Fruit fly (Drosophila melanogaster) whole organism, embryonic: Measurements from ENCODE around the gene CG6168.

Experiments used
- BEAF-32 ChIP-seq: fragments of 200-800 bp; sonication (Bioruptor generic); optimal IDR thresholded peaks from 3 replicates; lab custom pipeline; 2017; ENCODE audit warnings: missing biosample characterization, missing genetic modification characterization, mild to moderate bottlenecking, moderate library complexity, missing genetic modification reagents
- CG10209 ChIP-seq: fragments of 200-800 bp; sonication (Bioruptor generic); optimal IDR thresholded peaks from 3 replicates; lab custom pipeline; 2017; ENCODE audit warnings: missing biosample characterization, mild to moderate bottlenecking, missing genetic modification characterization, missing genetic modification reagents
- CG11093 ChIP-seq: fragments of 200-800 bp; sonication (Bioruptor generic); IDR thresholded peaks from 3 replicates; pipeline ENCODE4 v1.3.6; 2022; ENCODE audit warnings: missing biosample characterization, missing genetic modification characterization
- CG12104 ChIP-seq: fragments of 200-800 bp; sonication (Bioruptor generic); optimal IDR thresholded peaks from 3 replicates; lab custom pipeline; 2016; ENCODE audit warnings: missing biosample characterization, missing genetic modification characterization
- CG12391 ChIP-seq: fragments of 200-800 bp; sonication (Bioruptor generic); optimal IDR thresholded peaks from 3 replicates; lab custom pipeline; 2018; ENCODE audit warnings: missing biosample characterization, mild to moderate bottlenecking, missing genetic modification characterization, moderate library complexity
- CG13894 ChIP-seq: fragments of 200-800 bp; sonication (Bioruptor generic); optimal IDR thresholded peaks from 3 replicates; lab custom pipeline; 2018; ENCODE audit warnings: missing biosample characterization, mild to moderate bottlenecking, missing genetic modification characterization, moderate library complexity
- CG14014 ChIP-seq: fragments of 200-800 bp; sonication (Bioruptor generic); IDR thresholded peaks from 2 replicates; pipeline ENCODE4 v1.3.6; 2022; ENCODE audit warnings: missing biosample characterization, missing genetic modification characterization
- CG15514 ChIP-seq: fragments of 200-800 bp; sonication (Bioruptor generic); optimal IDR thresholded peaks from 3 replicates; lab custom pipeline; 2017; ENCODE audit warnings: missing biosample characterization, missing genetic modification characterization, mild to moderate bottlenecking, moderate library complexity, missing genetic modification reagents
- CG16815 ChIP-seq: fragments of 200-800 bp; sonication (Bioruptor generic); optimal IDR thresholded peaks from 3 replicates; lab custom pipeline; 2017; ENCODE audit warnings: missing biosample characterization, mild to moderate bottlenecking, missing genetic modification characterization
- CG17385 ChIP-seq: fragments of 200-800 bp; sonication (Bioruptor generic); optimal IDR thresholded peaks from 3 replicates; lab custom pipeline; 2018; ENCODE audit warnings: missing biosample characterization, mild to moderate bottlenecking, missing genetic modification characterization
- CG17568 ChIP-seq: fragments of 200-800 bp; sonication (Bioruptor generic); optimal IDR thresholded peaks from 2 replicates; lab custom pipeline; 2018; ENCODE audit warnings: missing biosample characterization, mild to moderate bottlenecking, missing genetic modification characterization, moderate library complexity
- CG17912 ChIP-seq: fragments of 200-800 bp; sonication (Bioruptor generic); optimal IDR thresholded peaks from 2 replicates; lab custom pipeline; 2018; ENCODE audit warnings: missing biosample characterization, mild to moderate bottlenecking, missing genetic modification characterization
- CG18599 ChIP-seq: fragments of 200-800 bp; sonication (Bioruptor generic); optimal IDR thresholded peaks from 3 replicates; lab custom pipeline; 2017; ENCODE audit warnings: missing biosample characterization, missing genetic modification characterization, mild to moderate bottlenecking, moderate library complexity, missing genetic modification reagents
- CG2199 ChIP-seq: fragments of 200-800 bp; sonication (Bioruptor generic); IDR thresholded peaks from 3 replicates; pipeline ENCODE4 v1.3.6; 2022; ENCODE audit warnings: missing biosample characterization, missing genetic modification characterization
- CG32772 ChIP-seq: fragments of 200-800 bp; sonication (Bioruptor generic); IDR thresholded peaks from 2 replicates; pipeline ENCODE4 v1.3.6; 2022; ENCODE audit warnings: missing biosample characterization, missing genetic modification characterization
- CG33557 ChIP-seq: fragments of 200-800 bp; sonication (Bioruptor generic); optimal IDR thresholded peaks from 2 replicates; lab custom pipeline; 2019; ENCODE audit warnings: missing biosample characterization, mild to moderate bottlenecking, missing genetic modification characterization, moderate library complexity
- CG34224 ChIP-seq: fragments of 200-800 bp; sonication (Bioruptor generic); IDR thresholded peaks from 3 replicates; pipeline ENCODE4 v1.3.6; 2022; ENCODE audit warnings: missing biosample characterization, missing genetic modification characterization; ENCODE audit not compliant: partially characterized antibody
- CG4854 ChIP-seq: fragments of 200-800 bp; sonication (Bioruptor generic); optimal IDR thresholded peaks from 2 replicates; lab custom pipeline; 2016; ENCODE audit warnings: missing biosample characterization, missing genetic modification characterization, inconsistent platforms
- CG6272 ChIP-seq: fragments of 200-800 bp; sonication (Bioruptor generic); IDR thresholded peaks from 2 replicates; pipeline ENCODE4 v1.3.6; 2022; ENCODE audit warnings: missing biosample characterization, missing genetic modification characterization
- Camta ChIP-seq: fragments of 200-800 bp; sonication (Bioruptor generic); optimal IDR thresholded peaks from 2 replicates; lab custom pipeline; 2016; ENCODE audit warnings: missing biosample characterization, missing genetic modification characterization
- Dfd ChIP-seq, 2 experiments: fragments of >200 bp; optimal IDR thresholded peaks; 2 replicates each; lab custom pipeline; 2017; ENCODE audit warnings: missing biosample characterization in 2 of 2, missing genetic modification characterization in 2 of 2
- Fer3 ChIP-seq: fragments of 200-800 bp; sonication (Bioruptor generic); optimal IDR thresholded peaks from 2 replicates; lab custom pipeline; 2018; ENCODE audit warnings: missing biosample characterization, mild to moderate bottlenecking, missing genetic modification characterization, moderate library complexity
- HHEX ChIP-seq: fragments of 200-800 bp; sonication (Bioruptor generic); optimal IDR thresholded peaks from 3 replicates; lab custom pipeline; 2017; ENCODE audit warnings: missing biosample characterization, mild to moderate bottlenecking, missing genetic modification characterization, missing genetic modification reagents
- Hmr ChIP-seq: fragments of 200-800 bp; sonication (Bioruptor generic); optimal IDR thresholded peaks from 3 replicates; lab custom pipeline; 2017; ENCODE audit warnings: mild to moderate bottlenecking, missing biosample characterization, missing genetic modification reagents, missing genetic modification characterization
- Hmx ChIP-seq: fragments of 200-800 bp; sonication (Bioruptor generic); optimal IDR thresholded peaks from 2 replicates; lab custom pipeline; 2016; ENCODE audit warnings: missing biosample characterization, missing genetic modification characterization
- Meics ChIP-seq: fragments of 200-800 bp; sonication (Bioruptor generic); optimal IDR thresholded peaks from 2 replicates; lab custom pipeline; 2017; ENCODE audit warnings: missing biosample characterization, mild to moderate bottlenecking, missing genetic modification characterization
- PHDP ChIP-seq: fragments of 200-800 bp; sonication (Bioruptor generic); optimal IDR thresholded peaks from 3 replicates; lab custom pipeline; 2018; ENCODE audit warnings: missing biosample characterization, mild to moderate bottlenecking, missing genetic modification characterization, moderate library complexity
- Ptx1 ChIP-seq: fragments of 200-800 bp; sonication (Bioruptor generic); IDR thresholded peaks from 2 replicates; pipeline ENCODE4 v1.3.6; 2022; ENCODE audit warnings: missing biosample characterization, missing genetic modification characterization
- Six4 ChIP-seq: fragments of 200-800 bp; sonication (Bioruptor generic); optimal IDR thresholded peaks from 2 replicates; lab custom pipeline; 2016; ENCODE audit warnings: missing biosample characterization, missing genetic modification characterization
- amos ChIP-seq: fragments of 200-800 bp; sonication (Bioruptor generic); IDR thresholded peaks from 2 replicates; pipeline ENCODE4 v1.3.6; 2022; ENCODE audit warnings: missing biosample characterization, missing genetic modification characterization; ENCODE audit not compliant: partially characterized antibody
- bbx ChIP-seq: fragments of 200-800 bp; sonication (Bioruptor generic); IDR thresholded peaks from 2 replicates; pipeline ENCODE4 v1.3.6; 2022; ENCODE audit warnings: missing biosample characterization, missing genetic modification characterization; ENCODE audit not compliant: partially characterized antibody
- caup ChIP-seq: fragments of 200-800 bp; sonication (Bioruptor generic); optimal IDR thresholded peaks from 3 replicates; lab custom pipeline; 2017; ENCODE audit warnings: missing biosample characterization, mild to moderate bottlenecking, missing genetic modification characterization, moderate library complexity; ENCODE audit not compliant: severe bottlenecking
- ci ChIP-seq: fragments of 200-800 bp; sonication (Bioruptor generic); IDR thresholded peaks from 3 replicates; pipeline ENCODE4 v1.3.6; 2022; ENCODE audit warnings: missing biosample characterization, missing genetic modification characterization
- dimm ChIP-seq: fragments of 200-800 bp; sonication (Bioruptor generic); IDR thresholded peaks from 2 replicates; pipeline ENCODE4 v1.3.6; 2022; ENCODE audit warnings: missing biosample characterization, missing genetic modification characterization
- emc ChIP-seq: fragments of 200-800 bp; sonication (Bioruptor generic); optimal IDR thresholded peaks from 2 replicates; lab custom pipeline; 2016; ENCODE audit warnings: missing biosample characterization, missing genetic modification characterization
- fd102C ChIP-seq: fragments of 200-800 bp; sonication (Bioruptor generic); optimal IDR thresholded peaks from 2 replicates; lab custom pipeline; 2018; ENCODE audit warnings: missing biosample characterization, mild to moderate bottlenecking, missing genetic modification characterization, moderate library complexity
- gsb-n ChIP-seq: fragments of 200-800 bp; sonication (Bioruptor generic); optimal IDR thresholded peaks from 3 replicates; lab custom pipeline; 2018; ENCODE audit warnings: missing biosample characterization, mild to moderate bottlenecking, missing genetic modification characterization
- hth ChIP-seq: fragments of >200 bp; optimal IDR thresholded peaks from 2 replicates; lab custom pipeline; 2017; ENCODE audit warnings: inconsistent platforms
- ind ChIP-seq: fragments of 200-800 bp; sonication (Bioruptor generic); optimal IDR thresholded peaks from 3 replicates; lab custom pipeline; 2016; ENCODE audit warnings: missing biosample characterization, missing genetic modification characterization
- inv ChIP-seq: fragments of 200-800 bp; sonication (Bioruptor generic); IDR thresholded peaks from 2 replicates; pipeline ENCODE4 v1.3.6; 2022; ENCODE audit warnings: missing biosample characterization, missing genetic modification characterization; ENCODE audit not compliant: partially characterized antibody
- lab ChIP-seq: fragments of 200-800 bp; sonication (Bioruptor generic); optimal IDR thresholded peaks from 3 replicates; lab custom pipeline; 2017; ENCODE audit warnings: missing biosample characterization, missing genetic modification characterization, mild to moderate bottlenecking, moderate library complexity, missing genetic modification reagents
- nerfin-1 ChIP-seq: fragments of 200-800 bp; sonication (Bioruptor generic); optimal IDR thresholded peaks from 3 replicates; lab custom pipeline; 2019; ENCODE audit warnings: missing biosample characterization, mild to moderate bottlenecking, missing genetic modification characterization, moderate library complexity
- nerfin-2 ChIP-seq: fragments of 200-800 bp; sonication (Bioruptor generic); IDR thresholded peaks from 2 replicates; pipeline ENCODE4 v1.3.6; 2022; ENCODE audit warnings: missing biosample characterization, missing genetic modification characterization; ENCODE audit not compliant: partially characterized antibody
- ranshi ChIP-seq: fragments of 200-800 bp; sonication (Bioruptor generic); IDR thresholded peaks from 2 replicates; pipeline ENCODE4 v1.3.6; 2022; ENCODE audit warnings: missing biosample characterization, missing genetic modification characterization
- row ChIP-seq: fragments of 200-800 bp; sonication (Bioruptor generic); IDR thresholded peaks from 3 replicates; pipeline ENCODE4 v1.3.6; 2022; ENCODE audit warnings: missing biosample characterization, missing genetic modification characterization
- sens ChIP-seq: fragments of 200-800 bp; sonication (Bioruptor generic); peaks from one replicate; lab custom pipeline; 2016; ENCODE audit warnings: missing biosample characterization, missing genetic modification characterization
- sqz ChIP-seq: fragments of 200-800 bp; sonication (Bioruptor generic); optimal IDR thresholded peaks from 3 replicates; lab custom pipeline; 2018; ENCODE audit warnings: missing biosample characterization, mild to moderate bottlenecking, missing genetic modification characterization
- tup ChIP-seq: fragments of 200-800 bp; sonication (Bioruptor generic); optimal IDR thresholded peaks from 2 replicates; lab custom pipeline; 2016; ENCODE audit warnings: missing biosample characterization, mild to moderate bottlenecking, missing genetic modification characterization, moderate library complexity
- unpg ChIP-seq: fragments of 200-800 bp; sonication (Bioruptor generic); optimal IDR thresholded peaks from 3 replicates; lab custom pipeline; 2018; ENCODE audit warnings: missing biosample characterization, mild to moderate bottlenecking, missing genetic modification characterization, moderate library complexity
- zf30C ChIP-seq: fragments of 200-800 bp; sonication (Bioruptor generic); optimal IDR thresholded peaks from 3 replicates; lab custom pipeline; 2018; ENCODE audit warnings: missing biosample characterization, mild to moderate bottlenecking, missing genetic modification characterization

CG6168 gene

dm6 chr3L:11276020-11276419 lies 45.5 kb downstream of the CG6168 start (continued):
- no peak for TF ChIP-seq bbx (GFP tag; lab: Robert Waterston, UW)
- no peak for TF ChIP-seq sens
- TF ChIP-seq nerfin-1 (tag; lab: Kevin White, UChicago) = no peak
- TF ChIP-seq PHDP (tag; lab: Kevin White, UChicago) = peak; percentile 7
- no peak for TF ChIP-seq ci
- peak; percentile 2 for TF ChIP-seq gsb-n (tag; lab: Kevin White, UChicago)
- TF ChIP-seq nerfin-2 (GFP tag; lab: Robert Waterston, UW) = no peak
- TF ChIP-seq CG33557 (GFP tag; lab: Kevin White, UChicago) = peak; percentile 57
- TF ChIP-seq CG14014 (GFP tag; lab: Robert Waterston, UW) = no peak
- TF ChIP-seq unpg (GFP tag; lab: Kevin White, UChicago) = peak; percentile 20
- TF ChIP-seq Ptx1 (GFP tag; lab: Robert Waterston, UW) = peak; percentile 23; the same call in 1 of the 2 replicates
- peak; percentile 10 for TF ChIP-seq CG13894 (tag; lab: Kevin White, UChicago)
- peak; percentile 12 for TF ChIP-seq CG15514 (GFP tag; lab: Kevin White, UChicago)
- TF ChIP-seq row (GFP tag; lab: Robert Waterston, UW) = peak; percentile 34; the same call in 1 of the 3 replicates
- TF ChIP-seq Six4 (GFP tag; lab: Kevin White, UChicago) = no peak
- TF ChIP-seq Camta (GFP tag; lab: Kevin White, UChicago) = no peak
- TF ChIP-seq CG6272 (GFP tag; lab: Robert Waterston, UW) = no peak
- TF ChIP-seq tup = no peak
- TF ChIP-seq CG12104 (GFP tag; lab: Kevin White, UChicago) = peak; percentile 16
- no peak for TF ChIP-seq CG16815 (GFP tag; lab: Kevin White, UChicago)
- TF ChIP-seq CG17568 (GFP tag; lab: Kevin White, UChicago) = no peak
- TF ChIP-seq CG32772 = peak; percentile 61
- no peak for TF ChIP-seq CG4854 (GFP tag; lab: Kevin White, UChicago)
- no peak for TF ChIP-seq ind (GFP tag; lab: Kevin White, UChicago)
- no peak for TF ChIP-seq Fer3 (tag; lab: Kevin White, UChicago)
- TF ChIP-seq emc (GFP tag; lab: Kevin White, UChicago) = no peak
- peak; percentile 20 for TF ChIP-seq Meics
- TF ChIP-seq CG11093 (GFP tag; lab: Robert Waterston, UW) = no peak
- TF ChIP-seq CG17385 = peak; percentile 4
- TF ChIP-seq CG10209 (GFP tag; lab: Kevin White, UChicago) = no peak
- TF ChIP-seq inv (GFP tag; lab: Robert Waterston, UW) = no peak
- TF ChIP-seq CG12391 (tag; lab: Kevin White, UChicago) = no peak
- TF ChIP-seq BEAF-32 (GFP tag; lab: Kevin White, UChicago) = no peak
- TF ChIP-seq Hmx = no peak
- peak; percentile 87; the same call in 2 of the 3 replicates for TF ChIP-seq CG2199 (GFP tag; lab: Robert Waterston, UW)
- peak; percentile 32 for TF ChIP-seq Hmr
- TF ChIP-seq amos (GFP tag; lab: Robert Waterston, UW) = no peak
- peak; percentile 13 for TF ChIP-seq zf30C (GFP tag; lab: Kevin White, UChicago)
- peak; percentile 34 for TF ChIP-seq sqz (GFP tag; lab: Kevin White, UChicago)
- TF ChIP-seq hth (lab: Kevin White, UChicago) = no peak
- peak; percentile 1 for TF ChIP-seq HHEX (GFP tag; lab: Kevin White, UChicago)
- TF ChIP-seq Dfd (GFP tag; optimal IDR thresholded peaks at IDR 0.05; lab: Kevin White, UChicago) = no peak
- TF ChIP-seq dimm (GFP tag; lab: Robert Waterston, UW) = 0 out of 2 replicates have a peak, but pooled peaks have one; percentile 14
- no peak for TF ChIP-seq ranshi (GFP tag; lab: Robert Waterston, UW)
- TF ChIP-seq lab (GFP tag; lab: Kevin White, UChicago) = peak; percentile 31
- no peak for TF ChIP-seq CG18599 (GFP tag; lab: Kevin White, UChicago)
- no peak for TF ChIP-seq CG17912
- TF ChIP-seq caup (GFP tag; lab: Kevin White, UChicago) = peak; percentile 49
- no peak for TF ChIP-seq CG34224
- no peak for TF ChIP-seq fd102C (GFP tag; lab: Kevin White, UChicago)
